Worm (Caenorhabditis elegans) whole organism, L2 larva: ENCODE data around the gene B0416.3.

Experiments
- C34F6.9 ChIP-seq: fragments of 150-350 bp; optimal IDR thresholded peaks from 2 replicates; lab custom pipeline; 2014; ENCODE audit warnings: missing biosample characterization, missing genetic modification characterization
- ZK546.5 ChIP-seq: sonication (generic microtip); optimal IDR thresholded peaks from 2 replicates; lab custom pipeline; 2017; ENCODE audit warnings: missing biosample characterization, missing genetic modification characterization
- aly-2 ChIP-seq: fragments of 150-350 bp; optimal IDR thresholded peaks from 2 replicates; lab custom pipeline; 2014; ENCODE audit warnings: missing biosample characterization, missing genetic modification characterization
- blmp-1 ChIP-seq: sonication (generic microtip); optimal IDR thresholded peaks from 2 replicates; lab custom pipeline; 2017; ENCODE audit warnings: missing genetic modification characterization, mild to moderate bottlenecking, missing compliant biosample characterization, antibody characterized with exemption, moderate library complexity; ENCODE audit not compliant: insufficient read depth
- ceh-16 ChIP-seq: fragments of 150-350 bp; optimal IDR thresholded peaks from 2 replicates; lab custom pipeline; 2014; ENCODE audit warnings: missing biosample characterization, missing genetic modification characterization
- crh-2 ChIP-seq: sonication (generic microtip); optimal IDR thresholded peaks from 2 replicates; lab custom pipeline; 2017; ENCODE audit warnings: missing biosample characterization, missing genetic modification characterization
- fos-1 ChIP-seq: fragments of 150-350 bp; optimal IDR thresholded peaks from 2 replicates; lab custom pipeline; 2014; ENCODE audit warnings: missing biosample characterization, missing genetic modification characterization
- mdl-1 ChIP-seq, 2 experiments: fragments of 150-350 bp in 1 of 2; sonication (generic microtip) in 1 of 2; optimal IDR thresholded peaks; 2 replicates each; lab custom pipeline; 2017; ENCODE audit warnings: missing biosample characterization in 2 of 2, missing genetic modification characterization in 2 of 2
- nhr-23 ChIP-seq: fragments of 150-350 bp; optimal IDR thresholded peaks from 2 replicates; lab custom pipeline; 2014; ENCODE audit warnings: missing biosample characterization, missing genetic modification reagents, missing genetic modification characterization
- nhr-237 ChIP-seq: fragments of 150-350 bp; optimal IDR thresholded peaks from 2 replicates; lab custom pipeline; 2014; ENCODE audit warnings: missing biosample characterization, missing genetic modification characterization
- zag-1 ChIP-seq: fragments of 150-350 bp; optimal IDR thresholded peaks from 2 replicates; lab custom pipeline; 2014; ENCODE audit warnings: missing biosample characterization, missing genetic modification characterization

DNA sequence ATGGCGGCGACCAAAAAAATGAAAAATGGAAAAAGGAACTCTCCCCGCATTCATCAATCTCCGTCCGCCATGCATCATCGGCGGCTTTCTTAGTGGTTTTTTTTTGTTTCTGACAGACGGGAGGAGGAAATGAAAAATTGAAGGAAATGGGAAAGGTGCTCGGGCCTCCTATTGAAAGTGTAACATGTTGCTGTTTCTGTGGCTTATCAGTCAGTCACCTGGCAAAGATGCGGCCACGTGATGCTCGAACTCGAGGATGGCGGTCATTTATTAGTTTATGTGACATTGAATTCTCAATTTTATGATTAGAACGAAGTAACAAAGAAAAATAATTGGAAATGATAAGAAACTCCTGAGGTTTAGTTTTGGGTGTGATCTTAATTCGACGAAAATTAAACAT is 26.8 kb upstream of the B0416.3 start:
- no peak for TF ChIP-seq blmp-1 (tag; lab: Kevin White, UChicago)
- no peak for TF ChIP-seq nhr-237 (tag; lab: Kevin White, UChicago)
- peak; percentile 55 for TF ChIP-seq crh-2 (tag; lab: Kevin White, UChicago)
- TF ChIP-seq nhr-23 (tag; lab: Kevin White, UChicago), result no peak
- no peak for TF ChIP-seq aly-2 (tag; lab: Kevin White, UChicago)
- TF ChIP-seq ZK546.5, result no peak
- TF ChIP-seq zag-1 (tag; lab: Kevin White, UChicago), result no peak
- no peak for TF ChIP-seq ceh-16 (tag; lab: Kevin White, UChicago)
- TF ChIP-seq mdl-1 (tag; optimal IDR thresholded peaks at IDR 0.05; lab: Kevin White, UChicago), result peak in 1 of 2 experiments; percentile 46
- peak; percentile 77 for TF ChIP-seq fos-1 (tag; lab: Kevin White, UChicago)
- TF ChIP-seq C34F6.9 (tag; lab: Kevin White, UChicago), result no peak
